Fruit fly (Drosophila melanogaster) whole organism, embryonic: ENCODE data around the gene Rrp5.

ENCODE experiments used
- Blimp-1 ChIP-seq: fragments of 200-800 bp; sonication (Bioruptor generic); optimal IDR thresholded peaks from 3 replicates; lab custom pipeline; 2018; ENCODE audit warnings: missing biosample characterization, missing genetic modification characterization, mild to moderate bottlenecking, moderate library complexity, missing genetic modification reagents
- CG10321 ChIP-seq: fragments of 200-800 bp; sonication (Bioruptor generic); IDR thresholded peaks from 2 replicates; pipeline ENCODE4 v1.3.6; 2022; ENCODE audit warnings: missing biosample characterization, missing genetic modification characterization
- CG12299 ChIP-seq: fragments of 200-800 bp; sonication (Bioruptor generic); optimal IDR thresholded peaks from 2 replicates; lab custom pipeline; 2018; ENCODE audit warnings: missing biosample characterization, mild to moderate bottlenecking, missing genetic modification characterization
- CG12391 ChIP-seq: fragments of 200-800 bp; sonication (Bioruptor generic); optimal IDR thresholded peaks from 3 replicates; lab custom pipeline; 2018; ENCODE audit warnings: missing biosample characterization, mild to moderate bottlenecking, missing genetic modification characterization, moderate library complexity
- CG13123 ChIP-seq: fragments of 200-800 bp; sonication (Bioruptor generic); optimal IDR thresholded peaks from 2 replicates; lab custom pipeline; 2016; ENCODE audit warnings: missing biosample characterization, missing genetic modification characterization
- CG14014 ChIP-seq: fragments of 200-800 bp; sonication (Bioruptor generic); IDR thresholded peaks from 2 replicates; pipeline ENCODE4 v1.3.6; 2022; ENCODE audit warnings: missing biosample characterization, missing genetic modification characterization
- CG18476 ChIP-seq: fragments of 200-800 bp; sonication (Bioruptor generic); optimal IDR thresholded peaks from 2 replicates; lab custom pipeline; 2016; ENCODE audit warnings: missing biosample characterization, mild to moderate bottlenecking, missing genetic modification characterization
- CG2120 ChIP-seq: fragments of 200-800 bp; sonication (Bioruptor generic); optimal IDR thresholded peaks from 3 replicates; lab custom pipeline; 2016; ENCODE audit warnings: missing biosample characterization, missing genetic modification characterization
- CG2712 ChIP-seq: fragments of 200-800 bp; optimal IDR thresholded peaks from 3 replicates; lab custom pipeline; 2019; ENCODE audit warnings: missing biosample characterization, mild to moderate bottlenecking, missing genetic modification characterization, moderate library complexity
- CG30403 ChIP-seq: fragments of 200-800 bp; sonication (Bioruptor generic); optimal IDR thresholded peaks from 3 replicates; lab custom pipeline; 2016; ENCODE audit warnings: missing biosample characterization, missing genetic modification characterization
- CG33213 ChIP-seq: fragments of 200-800 bp; sonication (Bioruptor generic); optimal IDR thresholded peaks from 3 replicates; lab custom pipeline; 2016; ENCODE audit warnings: missing biosample characterization, missing genetic modification characterization
- CG6272 ChIP-seq: fragments of 200-800 bp; sonication (Bioruptor generic); IDR thresholded peaks from 2 replicates; pipeline ENCODE4 v1.3.6; 2022; ENCODE audit warnings: missing biosample characterization, missing genetic modification characterization
- CG6765 ChIP-seq: fragments of 200-800 bp; sonication (Bioruptor generic); optimal IDR thresholded peaks from 3 replicates; lab custom pipeline; 2017; ENCODE audit warnings: missing biosample characterization, mild to moderate bottlenecking, missing genetic modification characterization
- CG7839 ChIP-seq: fragments of 200-800 bp; sonication (Bioruptor generic); optimal IDR thresholded peaks from 3 replicates; lab custom pipeline; 2018; ENCODE audit warnings: missing biosample characterization, mild to moderate bottlenecking, missing genetic modification characterization, moderate library complexity
- CG9437 ChIP-seq: fragments of 200-800 bp; sonication (Bioruptor generic); optimal IDR thresholded peaks from 2 replicates; lab custom pipeline; 2018; ENCODE audit warnings: missing biosample characterization, mild to moderate bottlenecking, missing genetic modification characterization
- CG9727 ChIP-seq: fragments of 200-800 bp; sonication (Bioruptor generic); optimal IDR thresholded peaks from 3 replicates; lab custom pipeline; 2017; ENCODE audit warnings: missing biosample characterization, mild to moderate bottlenecking, missing genetic modification characterization
- CHES-1-like ChIP-seq: fragments of 200-800 bp; sonication (Bioruptor generic); optimal IDR thresholded peaks from 2 replicates; lab custom pipeline; 2016; ENCODE audit warnings: missing biosample characterization, missing genetic modification characterization
- Dek ChIP-seq: fragments of 200-800 bp; sonication (Bioruptor generic); optimal IDR thresholded peaks from 3 replicates; lab custom pipeline; 2019; ENCODE audit warnings: missing biosample characterization, mild to moderate bottlenecking, missing genetic modification characterization, moderate library complexity
- Dll ChIP-seq: fragments of 200-800 bp; sonication (Bioruptor generic); IDR thresholded peaks from 4 replicates; pipeline ENCODE4 v1.3.6; 2022; ENCODE audit warnings: missing biosample characterization, missing genetic modification characterization; ENCODE audit not compliant: partially characterized antibody
- H15 ChIP-seq: fragments of 200-800 bp; sonication (Bioruptor generic); IDR thresholded peaks from 3 replicates; pipeline ENCODE4 v1.3.6; 2022; ENCODE audit warnings: missing biosample characterization, missing genetic modification characterization
- HLH54F ChIP-seq: fragments of 200-800 bp; sonication (Bioruptor generic); optimal IDR thresholded peaks from 3 replicates; lab custom pipeline; 2016; ENCODE audit warnings: missing biosample characterization, missing genetic modification characterization
- Max ChIP-seq: fragments of 200-800 bp; sonication (Bioruptor generic); optimal IDR thresholded peaks from 2 replicates; lab custom pipeline; 2016; ENCODE audit warnings: missing biosample characterization, mild to moderate bottlenecking, missing genetic modification characterization
- Myb ChIP-seq: fragments of 200-800 bp; sonication (Bioruptor generic); optimal IDR thresholded peaks from 2 replicates; lab custom pipeline; 2016; ENCODE audit warnings: missing biosample characterization, missing genetic modification characterization
- NC2α ChIP-seq: fragments of 200-800 bp; sonication (Bioruptor generic); optimal IDR thresholded peaks from 2 replicates; lab custom pipeline; 2016; ENCODE audit warnings: missing biosample characterization, missing genetic modification characterization
- Sry-δ ChIP-seq: fragments of 200-800 bp; sonication (Bioruptor generic); optimal IDR thresholded peaks from 2 replicates; lab custom pipeline; 2016; ENCODE audit warnings: missing biosample characterization, missing genetic modification characterization
- YL-1 ChIP-seq: fragments of 200-800 bp; sonication (Bioruptor generic); optimal IDR thresholded peaks from 3 replicates; lab custom pipeline; 2017; ENCODE audit warnings: missing biosample characterization, mild to moderate bottlenecking, missing genetic modification characterization
- az2 ChIP-seq: fragments of 200-800 bp; sonication (Bioruptor generic); optimal IDR thresholded peaks from 3 replicates; lab custom pipeline; 2016; ENCODE audit warnings: missing biosample characterization, missing genetic modification characterization
- dpn ChIP-seq, 2 experiments: fragments of 200-800 bp; sonication (Bioruptor generic); optimal IDR thresholded peaks; 3 replicates each; lab custom pipeline; 2016; ENCODE audit warnings: missing biosample characterization in 2 of 2, missing genetic modification characterization in 2 of 2
- dysf ChIP-seq: fragments of 200-800 bp; sonication (Bioruptor generic); IDR thresholded peaks from 3 replicates; pipeline ENCODE4 v1.3.6; 2022; ENCODE audit warnings: missing biosample characterization, missing genetic modification characterization
- ftz-f1 ChIP-seq: fragments of 200-800 bp; sonication (Bioruptor generic); optimal IDR thresholded peaks from 2 replicates; lab custom pipeline; 2016; ENCODE audit warnings: missing biosample characterization, missing genetic modification characterization
- fu2 ChIP-seq: fragments of 200-800 bp; sonication (Bioruptor generic); optimal IDR thresholded peaks from 2 replicates; lab custom pipeline; 2016; ENCODE audit warnings: missing biosample characterization, missing genetic modification characterization
- gfzf ChIP-seq: fragments of 200-800 bp; sonication (Bioruptor generic); optimal IDR thresholded peaks from 2 replicates; lab custom pipeline; 2016; ENCODE audit warnings: missing biosample characterization, mild to moderate bottlenecking, missing genetic modification characterization, moderate library complexity
- gsb-n ChIP-seq: fragments of 200-800 bp; sonication (Bioruptor generic); optimal IDR thresholded peaks from 3 replicates; lab custom pipeline; 2018; ENCODE audit warnings: missing biosample characterization, mild to moderate bottlenecking, missing genetic modification characterization
- jigr1 ChIP-seq: fragments of 200-800 bp; sonication (Bioruptor generic); IDR thresholded peaks from 3 replicates; pipeline ENCODE4 v1.3.6; 2022; ENCODE audit warnings: missing biosample characterization, missing genetic modification characterization
- mam ChIP-seq: fragments of 200-800 bp; sonication (Bioruptor generic); optimal IDR thresholded peaks from 3 replicates; lab custom pipeline; 2016; ENCODE audit warnings: missing biosample characterization, missing genetic modification characterization
- nmo ChIP-seq: fragments of 200-800 bp; sonication (Bioruptor generic); optimal IDR thresholded peaks from 2 replicates; lab custom pipeline; 2018; ENCODE audit warnings: missing biosample characterization, mild to moderate bottlenecking, missing genetic modification characterization, moderate library complexity
- onecut ChIP-seq: fragments of 200-800 bp; sonication (Bioruptor generic); IDR thresholded peaks from 2 replicates; pipeline ENCODE4 v1.3.6; 2022; ENCODE audit warnings: missing biosample characterization, missing genetic modification characterization
- pnt ChIP-seq: fragments of 200-800 bp; sonication (Bioruptor generic); optimal IDR thresholded peaks from 3 replicates; lab custom pipeline; 2016; ENCODE audit warnings: missing biosample characterization, missing genetic modification characterization
- prd ChIP-seq, 3 experiments: fragments of >200 bp in 2 of 3; fragments of 200-800 bp in 1 of 3; sonication (Bioruptor generic) in 1 of 3; optimal IDR thresholded peaks in 2 of 3; IDR thresholded peaks in 1 of 3; 2 replicates in 2 of 3; 3 replicates in 1 of 3; pipeline versions ENCODE4 v1.3.6 to Lab custom; 2017 to 2022; ENCODE audit warnings: missing biosample characterization in 1 of 3, missing genetic modification characterization in 1 of 3
- schlank ChIP-seq: fragments of 200-800 bp; sonication (Bioruptor generic); optimal IDR thresholded peaks from 2 replicates; lab custom pipeline; 2018; ENCODE audit warnings: missing biosample characterization, mild to moderate bottlenecking, missing genetic modification characterization
- slbo ChIP-seq: fragments of 200-800 bp; sonication (Bioruptor generic); IDR thresholded peaks from 2 replicates; pipeline ENCODE4 v1.3.6; 2022; ENCODE audit warnings: missing biosample characterization, missing genetic modification characterization
- sob ChIP-seq: fragments of 200-800 bp; sonication (Bioruptor generic); IDR thresholded peaks from 2 replicates; pipeline ENCODE4 v1.3.6; 2022; ENCODE audit warnings: missing biosample characterization, missing genetic modification characterization
- stwl ChIP-seq: fragments of 200-800 bp; sonication (Bioruptor generic); optimal IDR thresholded peaks from 3 replicates; lab custom pipeline; 2018; ENCODE audit warnings: missing biosample characterization, mild to moderate bottlenecking, missing genetic modification characterization, moderate library complexity
- wdn ChIP-seq: fragments of 200-800 bp; sonication (Bioruptor generic); IDR thresholded peaks from 2 replicates; pipeline ENCODE4 v1.3.6; 2022; ENCODE audit warnings: missing biosample characterization, missing genetic modification characterization

The Rrp5 gene

DNA sequence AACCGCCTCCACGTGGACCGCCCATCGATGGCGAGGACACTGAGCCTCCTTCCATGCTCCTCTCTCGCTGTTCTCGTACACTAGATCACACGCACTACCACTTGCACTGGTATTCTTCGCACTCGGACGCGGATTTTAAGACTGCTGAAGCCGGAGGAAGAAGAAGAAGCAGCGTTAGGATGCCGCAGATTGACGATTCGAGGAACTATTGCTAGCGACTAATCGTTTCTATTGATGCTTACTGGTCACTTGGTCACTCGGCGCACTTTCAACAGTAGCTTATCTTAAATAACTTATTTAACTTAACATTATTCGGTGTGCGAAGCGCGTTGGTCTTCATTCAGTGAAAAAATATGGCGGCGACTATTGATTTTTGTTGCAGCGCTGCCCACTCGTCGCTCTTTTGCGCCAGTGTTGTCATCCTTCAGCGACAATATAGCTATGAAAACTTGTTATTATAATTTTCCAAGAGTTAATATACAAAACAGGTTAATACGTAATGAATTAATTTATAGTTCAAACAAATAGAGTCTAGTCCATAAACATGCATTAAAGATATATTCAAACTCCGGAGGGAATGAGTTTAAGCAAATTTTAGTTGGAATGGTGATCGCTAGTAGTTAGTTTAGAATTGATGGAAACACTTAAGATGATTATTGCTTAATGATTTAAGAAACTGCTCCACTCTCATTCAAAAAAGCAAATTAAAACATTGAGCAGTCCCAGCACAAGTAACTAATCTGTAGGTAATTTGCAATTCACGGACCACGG lies 15.5 kb upstream of the Rrp5 start, which contains the start of the genes CG5746 and CG6454 (continued):
- TF ChIP-seq gsb-n, result no peak
- peak; percentile 42 for TF ChIP-seq Dek
- peak; percentile 34; the same call in 1 of the 3 replicates for TF ChIP-seq jigr1 (GFP tag; lab: Robert Waterston, UW)
- TF ChIP-seq pnt (GFP tag; lab: Kevin White, UChicago), result peak; percentile 14
- peak; percentile 76 for TF ChIP-seq gfzf
- TF ChIP-seq stwl (tag; lab: Kevin White, UChicago), result peak; percentile 48
- TF ChIP-seq Max (GFP tag; lab: Kevin White, UChicago), result peak; percentile 39
- TF ChIP-seq HLH54F (GFP tag; lab: Kevin White, UChicago), result peak; percentile 72
- no peak for TF ChIP-seq prd (optimal IDR thresholded peaks at IDR 0.05; lab: Kevin White, UChicago)
- peak; percentile 69 for TF ChIP-seq prd (GFP tag; IDR thresholded peaks at IDR 0.05; lab: Robert Waterston, UW)
- TF ChIP-seq CG13123 (GFP tag; lab: Kevin White, UChicago), result peak; percentile 46
- TF ChIP-seq CG2712 (tag; lab: Kevin White, UChicago), result no peak
- TF ChIP-seq CG6272 (GFP tag; lab: Robert Waterston, UW), result 0 out of 2 replicates have a peak, but pooled peaks have one; percentile 32
- 0 out of 4 replicates have a peak, but pooled peaks have one; percentile 19 for TF ChIP-seq Dll
- TF ChIP-seq mam (GFP tag; lab: Kevin White, UChicago), result peak; percentile 68
- peak; percentile 89 for TF ChIP-seq YL-1 (GFP tag; lab: Kevin White, UChicago)
- no peak for TF ChIP-seq schlank
- peak; percentile 100 for TF ChIP-seq onecut
- TF ChIP-seq CG9727 (GFP tag; lab: Kevin White, UChicago), result peak; percentile 50
- no peak for TF ChIP-seq CG12299
- TF ChIP-seq CG2120 (GFP tag; lab: Kevin White, UChicago), result peak; percentile 82
- peak; percentile 48 for TF ChIP-seq Myb (GFP tag; lab: Kevin White, UChicago)
- TF ChIP-seq dpn (GFP tag; optimal IDR thresholded peaks at IDR 0.05; lab: Kevin White, UChicago), result peak; percentile 31 to 65
- peak; percentile 78 for TF ChIP-seq CG12391 (tag; lab: Kevin White, UChicago)
- TF ChIP-seq CG6765, result peak; percentile 30
- 0 out of 2 replicates have a peak, but pooled peaks have one; percentile 25 for TF ChIP-seq CG14014 (GFP tag; lab: Robert Waterston, UW)
- no peak for TF ChIP-seq CG7839 (tag; lab: Kevin White, UChicago)
- peak; percentile 45; the same call in 1 of the 2 replicates for TF ChIP-seq wdn
- peak; percentile 80 for TF ChIP-seq CHES-1-like (GFP tag; lab: Kevin White, UChicago)
- TF ChIP-seq H15 (GFP tag; lab: Robert Waterston, UW), result no peak
- no peak for TF ChIP-seq ftz-f1 (GFP tag; lab: Kevin White, UChicago)
- peak; percentile 58 for TF ChIP-seq fu2 (GFP tag; lab: Kevin White, UChicago)
- TF ChIP-seq slbo (GFP tag; lab: Robert Waterston, UW), result peak; percentile 70
- TF ChIP-seq dysf (GFP tag; lab: Robert Waterston, UW), result no peak; the same call in 2 of the 3 replicates
- peak; percentile 38 for TF ChIP-seq Sry-δ (GFP tag; lab: Kevin White, UChicago)
- peak; percentile 78 for TF ChIP-seq CG30403
- peak; percentile 70 for TF ChIP-seq CG9437 (GFP tag; lab: Kevin White, UChicago)
- TF ChIP-seq CG33213 (GFP tag; lab: Kevin White, UChicago), result peak; percentile 24
- TF ChIP-seq NC2α, result peak; percentile 29
- no peak for TF ChIP-seq Blimp-1 (GFP tag; lab: Kevin White, UChicago)
- TF ChIP-seq az2 (GFP tag; lab: Kevin White, UChicago), result peak; percentile 48
- TF ChIP-seq sob (GFP tag; lab: Robert Waterston, UW), result peak; percentile 59; the same call in 1 of the 2 replicates
- no peak for TF ChIP-seq CG10321 (GFP tag; lab: Robert Waterston, UW)
- TF ChIP-seq CG18476 (GFP tag; lab: Kevin White, UChicago), result peak; percentile 41
- peak; percentile 78 for TF ChIP-seq nmo (GFP tag; lab: Kevin White, UChicago)
